Fruit fly (Drosophila melanogaster) whole organism: ENCODE results near the gene Obp83g.

Experiments used
- CG8478 ChIP-seq: fragments of >200 bp; optimal IDR thresholded peaks from 2 replicates; lab custom pipeline; 2018; ENCODE audit warnings: inconsistent platforms
- usp ChIP-seq: fragments of >200 bp; optimal IDR thresholded peaks from 2 replicates; lab custom pipeline; 2017; ENCODE audit warnings: missing biosample characterization, missing genetic modification characterization, mixed read lengths

dm6 chr3R:6110916-6111315, 1.2 kb downstream of the Obp83g start, which contains the start of gene Obp83ef:
- no peak for TF ChIP-seq CG8478 (lab: Kevin White, UChicago)
- TF ChIP-seq usp (GFP tag; lab: Kevin White, UChicago): no peak
